Worm (Caenorhabditis elegans): ENCODE results near the gene med-2.

DNA sequence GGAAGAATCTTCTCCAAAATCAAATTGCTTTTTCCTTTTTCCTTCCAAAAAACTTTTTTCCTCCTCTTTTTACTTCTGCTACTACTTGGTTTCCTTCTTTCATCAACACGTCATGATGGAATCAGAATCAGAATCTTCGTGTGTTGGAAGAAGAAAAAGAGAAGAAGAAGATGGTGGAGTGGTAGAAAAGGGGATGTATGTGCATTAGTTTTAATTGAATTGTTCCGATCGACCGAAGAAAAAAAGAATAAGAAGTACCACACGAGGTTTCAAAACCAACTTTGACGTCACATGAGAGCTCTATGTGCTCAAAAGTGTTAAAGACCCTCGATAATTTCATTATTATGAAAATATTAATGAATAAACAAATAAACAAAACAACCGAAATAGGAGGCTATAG is 30.5 kb downstream of the med-2 start:
- TF ChIP-seq ceh-19 (GFP tag; optimal IDR thresholded peaks at IDR 0.05) = no peak
- TF ChIP-seq pros-1 (tag; optimal IDR thresholded peaks at IDR 0.05) = no peak
- no peak for TF ChIP-seq nhr-11 (tag; optimal IDR thresholded peaks at IDR 0.05)
- TF ChIP-seq hlh-15 (tag; optimal IDR thresholded peaks at IDR 0.05) = no peak
- TF ChIP-seq ama-1 (optimal IDR thresholded peaks at IDR 0.05) = no peak
- no peak for TF ChIP-seq fkh-10 (GFP tag; optimal IDR thresholded peaks at IDR 0.05)
- no peak for TF ChIP-seq pha-4 (tag; optimal IDR thresholded peaks at IDR 0.05)
- no peak for TF ChIP-seq ceh-2 (tag; optimal IDR thresholded peaks at IDR 0.05)
- no peak for TF ChIP-seq T23F11.4 (GFP tag; optimal IDR thresholded peaks at IDR 0.05)
- no peak for TF ChIP-seq elt-2 (tag; optimal IDR thresholded peaks at IDR 0.05)
- no peak for TF ChIP-seq dmd-4 (tag; optimal IDR thresholded peaks at IDR 0.05; ENCODE audit: borderline replicate concordance)
- TF ChIP-seq tbx-2 (tag; optimal IDR thresholded peaks at IDR 0.05) = no peak
- no peak for TF ChIP-seq sox-4 (tag; optimal IDR thresholded peaks at IDR 0.05)
- TF ChIP-seq pat-9 (tag; optimal IDR thresholded peaks at IDR 0.05) = no peak
